Fruit fly (Drosophila melanogaster) whole organism, pupa: ENCODE data around the gene bma.

Source experiments
- CG12605 ChIP-seq: fragments of 200-800 bp; sonication (Bioruptor generic); IDR thresholded peaks from 2 replicates; pipeline ENCODE4 v1.3.6; 2022; ENCODE audit warnings: missing biosample characterization, missing genetic modification characterization
- CG14655 ChIP-seq: fragments of 200-800 bp; sonication (Bioruptor generic); optimal IDR thresholded peaks from 3 replicates; lab custom pipeline; 2017; ENCODE audit warnings: mild to moderate bottlenecking, missing biosample characterization, missing genetic modification reagents, missing genetic modification characterization
- CG4496 ChIP-seq: fragments of 200-800 bp; sonication (Bioruptor generic); IDR thresholded peaks from 3 replicates; pipeline ENCODE4 v1.3.6; 2022; ENCODE audit warnings: missing biosample characterization, missing genetic modification characterization
- Pif1A ChIP-seq: fragments of 200-800 bp; sonication (Bioruptor generic); optimal IDR thresholded peaks from 3 replicates; lab custom pipeline; 2016; ENCODE audit warnings: missing biosample characterization, missing genetic modification characterization
- gl ChIP-seq: fragments of 200-800 bp; sonication (Bioruptor generic); optimal IDR thresholded peaks from 2 replicates; lab custom pipeline; 2018; ENCODE audit warnings: missing biosample characterization, mild to moderate bottlenecking, missing genetic modification characterization
- rn ChIP-seq: fragments of 200-800 bp; sonication (Bioruptor generic); IDR thresholded peaks from 2 replicates; pipeline ENCODE4 v1.3.6; 2022; ENCODE audit warnings: missing biosample characterization, missing genetic modification characterization

DNA sequence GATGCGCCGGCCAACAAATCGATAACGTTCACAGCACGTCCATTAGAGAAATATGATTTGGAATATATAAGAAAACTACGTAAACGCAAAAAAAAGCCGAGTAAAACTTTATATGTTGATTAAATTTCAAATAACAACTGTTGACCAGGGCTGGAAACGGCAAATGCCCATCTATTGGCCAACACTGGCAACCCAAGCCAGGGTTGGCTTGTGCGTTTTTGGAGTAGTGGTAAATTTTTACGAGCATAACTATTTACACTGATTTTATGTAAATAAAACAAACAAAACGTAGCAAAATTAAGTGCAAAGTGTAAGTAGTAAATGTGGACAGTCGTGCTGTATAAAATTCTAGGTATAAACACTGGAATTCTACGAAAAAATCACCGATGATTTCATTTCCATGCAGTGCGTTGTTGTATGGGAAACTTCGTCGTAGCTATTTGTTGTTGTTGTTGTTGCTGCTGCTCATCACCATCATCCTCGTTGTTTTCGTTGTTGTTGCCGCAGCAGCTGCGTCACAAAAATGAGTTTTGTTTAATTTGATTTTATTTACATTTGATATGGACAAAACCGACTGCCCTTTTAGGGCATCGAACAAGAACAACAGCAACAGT, 8.8 kb upstream of the bma start, which contains the start of gene nudE:
- TF ChIP-seq gl (no peak), rn (no peak), CG4496 (no peak; the same call in 2 of the 3 replicates), Pif1A (no peak), CG12605 (GFP tag; lab: Robert Waterston, UW) (no peak), CG14655 (GFP tag; lab: Kevin White, UChicago) (no peak)
